Fruit fly (Drosophila melanogaster) whole organism, wandering third instar larva: ENCODE data around the gene Mkp.

Experiments used
- Myc ChIP-seq: fragments of >200 bp; optimal IDR thresholded peaks from 2 replicates; lab custom pipeline; 2017
- ey ChIP-seq: fragments of 200-800 bp; sonication (Bioruptor generic); optimal IDR thresholded peaks from 2 replicates; lab custom pipeline; 2016; ENCODE audit warnings: missing biosample characterization, missing genetic modification characterization
- lola ChIP-seq: fragments of >200 bp; optimal IDR thresholded peaks from 2 replicates; lab custom pipeline; 2017; ENCODE audit warnings: missing biosample characterization, missing genetic modification characterization
- psq ChIP-seq: fragments of 200-800 bp; sonication (Bioruptor generic); optimal IDR thresholded peaks from 3 replicates; lab custom pipeline; 2017; ENCODE audit warnings: missing biosample characterization, mild to moderate bottlenecking, missing genetic modification characterization, moderate library complexity
- usp ChIP-seq: fragments of >200 bp; optimal IDR thresholded peaks from 2 replicates; lab custom pipeline; 2017; ENCODE audit warnings: missing biosample characterization, missing genetic modification characterization

DNA sequence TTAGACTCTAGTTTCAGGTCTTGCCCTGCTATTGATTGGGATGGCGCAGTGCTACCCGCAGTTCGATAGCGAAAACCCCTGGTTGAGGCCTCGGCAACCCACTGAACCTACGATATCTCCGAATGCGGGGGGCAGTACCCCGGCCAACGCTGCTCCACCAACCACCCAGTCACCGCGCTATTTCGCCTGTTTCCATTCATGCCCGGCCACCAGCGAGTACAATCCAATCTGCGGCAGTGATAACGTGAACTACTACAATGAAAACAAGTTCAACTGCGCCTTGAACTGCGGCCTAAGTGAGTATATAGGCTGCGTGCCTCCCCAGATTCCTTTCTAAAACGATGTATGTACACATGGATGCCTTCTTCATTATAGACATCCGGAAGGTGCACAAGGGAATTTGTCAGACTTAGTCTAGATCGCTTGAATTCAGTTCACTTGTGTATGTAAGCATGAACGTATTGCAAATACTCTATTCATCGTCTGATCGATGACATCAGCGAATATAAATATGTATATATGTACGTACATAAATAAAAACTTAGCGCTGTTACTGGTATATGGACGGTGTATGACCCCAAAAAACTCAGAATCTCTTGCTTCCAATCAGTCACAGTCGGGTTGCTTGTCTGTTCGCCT is 33.3 kb upstream of the Mkp start, which contains the start of gene CG13877:
- no peak for TF ChIP-seq Myc (lab: Kevin White, UChicago)
- no peak for TF ChIP-seq lola (GFP tag; lab: Kevin White, UChicago)
- no peak for TF ChIP-seq usp
- TF ChIP-seq ey: no peak
- no peak for TF ChIP-seq psq (GFP tag; lab: Kevin White, UChicago)
